Worm (Caenorhabditis elegans) whole organism, L3 larva: ENCODE measurements around the gene npr-40.
A peak's percentile ranks its signal among the peaks of the same experiment; 100 is the strongest.

Experiments used
- R02D3.7 ChIP-seq: fragments of 150-350 bp; optimal IDR thresholded peaks from 2 replicates; lab custom pipeline; 2014; ENCODE audit warnings: missing biosample characterization, missing genetic modification characterization
- ZK546.5 ChIP-seq: sonication (generic microtip); optimal IDR thresholded peaks from 2 replicates; lab custom pipeline; 2017; ENCODE audit warnings: missing biosample characterization, missing genetic modification characterization
- aly-2 ChIP-seq: fragments of 150-350 bp; optimal IDR thresholded peaks from 2 replicates; lab custom pipeline; 2014; ENCODE audit warnings: missing biosample characterization, missing genetic modification characterization
- ama-1 ChIP-seq: fragments of 150-350 bp; optimal IDR thresholded peaks from 2 replicates; lab custom pipeline; 2018
- ceh-16 ChIP-seq: sonication (generic microtip); optimal IDR thresholded peaks from 2 replicates; lab custom pipeline; 2017; ENCODE audit warnings: missing biosample characterization, missing genetic modification characterization
- daf-12 ChIP-seq: fragments of 150-350 bp; optimal IDR thresholded peaks from 2 replicates; lab custom pipeline; 2014; ENCODE audit warnings: missing biosample characterization, missing genetic modification reagents, missing genetic modification characterization
- egl-27 ChIP-seq: sonication (generic microtip); optimal IDR thresholded peaks from 4 replicates; lab custom pipeline; 2017; ENCODE audit warnings: missing biosample characterization, missing genetic modification reagents, missing genetic modification characterization
- egl-5 ChIP-seq: fragments of 150-350 bp; optimal IDR thresholded peaks from 2 replicates; lab custom pipeline; 2017; ENCODE audit warnings: missing biosample characterization, missing genetic modification reagents, missing genetic modification characterization, inconsistent platforms
- elt-2 ChIP-seq: sonication (generic microtip); optimal IDR thresholded peaks from 2 replicates; lab custom pipeline; 2016; ENCODE audit warnings: missing genetic modification reagents, mild to moderate bottlenecking, missing genetic modification characterization, missing compliant biosample characterization
- fkh-10 ChIP-seq: sonication (generic microtip); optimal IDR thresholded peaks from 2 replicates; lab custom pipeline; 2017; ENCODE audit warnings: missing biosample characterization, missing genetic modification reagents, missing genetic modification characterization
- fos-1 ChIP-seq: fragments of 150-350 bp; optimal IDR thresholded peaks from 2 replicates; lab custom pipeline; 2014; ENCODE audit warnings: missing biosample characterization, missing genetic modification characterization
- jun-1 ChIP-seq: fragments of 150-350 bp; optimal IDR thresholded peaks from 2 replicates; lab custom pipeline; 2014; ENCODE audit warnings: missing biosample characterization, missing genetic modification reagents, missing genetic modification characterization
- lin-39 ChIP-seq: fragments of 150-350 bp; optimal IDR thresholded peaks from 2 replicates; lab custom pipeline; 2018; ENCODE audit warnings: missing biosample characterization, missing genetic modification reagents, missing genetic modification characterization
- lsy-12 ChIP-seq: sonication (generic microtip); optimal IDR thresholded peaks from 2 replicates; lab custom pipeline; 2016; ENCODE audit warnings: mild to moderate bottlenecking, missing genetic modification characterization, missing compliant biosample characterization
- nfya-1 ChIP-seq: sonication (generic microtip); optimal IDR thresholded peaks from 2 replicates; lab custom pipeline; 2017; ENCODE audit warnings: missing genetic modification characterization, mild to moderate bottlenecking, missing compliant biosample characterization, antibody characterized with exemption, moderate library complexity; ENCODE audit not compliant: insufficient read depth
- nhr-11 ChIP-seq: fragments of 150-350 bp; optimal IDR thresholded peaks from 2 replicates; lab custom pipeline; 2014; ENCODE audit warnings: missing biosample characterization, missing genetic modification characterization
- nhr-23 ChIP-seq: fragments of 150-350 bp; optimal IDR thresholded peaks from 2 replicates; lab custom pipeline; 2014; ENCODE audit warnings: missing biosample characterization, missing genetic modification reagents, missing genetic modification characterization
- nhr-237 ChIP-seq: fragments of 150-350 bp; optimal IDR thresholded peaks from 2 replicates; lab custom pipeline; 2014; ENCODE audit warnings: missing biosample characterization, missing genetic modification characterization
- nhr-25 ChIP-seq: sonication (generic microtip); optimal IDR thresholded peaks from 2 replicates; lab custom pipeline; 2017; ENCODE audit warnings: missing biosample characterization, missing genetic modification characterization
- nhr-28 ChIP-seq: fragments of 150-350 bp; optimal IDR thresholded peaks from 2 replicates; lab custom pipeline; 2014; ENCODE audit warnings: missing biosample characterization, missing genetic modification characterization
- nhr-43 ChIP-seq: sonication (generic microtip); optimal IDR thresholded peaks from 2 replicates; lab custom pipeline; 2016; ENCODE audit warnings: mild to moderate bottlenecking, missing genetic modification characterization, missing compliant biosample characterization; ENCODE audit not compliant: poor library complexity, severe bottlenecking
- nhr-67 ChIP-seq: fragments of 150-350 bp; optimal IDR thresholded peaks from 2 replicates; lab custom pipeline; 2014; ENCODE audit warnings: missing biosample characterization, missing genetic modification characterization
- nhr-76 ChIP-seq: fragments of 150-350 bp; sonication (generic microtip); optimal IDR thresholded peaks from 5 replicates; lab custom pipeline; 2014; ENCODE audit warnings: missing biosample characterization, missing genetic modification characterization
- nhr-77 ChIP-seq: fragments of 150-350 bp; optimal IDR thresholded peaks from 2 replicates; lab custom pipeline; 2014; ENCODE audit warnings: missing biosample characterization, missing genetic modification characterization
- pha-4 ChIP-seq: fragments of 150-350 bp; optimal IDR thresholded peaks from 2 replicates; lab custom pipeline; 2014; ENCODE audit warnings: missing biosample characterization, missing genetic modification reagents, missing genetic modification characterization
- pqm-1 ChIP-seq: fragments of 150-350 bp; optimal IDR thresholded peaks from 2 replicates; lab custom pipeline; 2017; ENCODE audit warnings: missing biosample characterization, missing genetic modification characterization, inconsistent platforms
- tbx-2 ChIP-seq: sonication (generic microtip); optimal IDR thresholded peaks from 2 replicates; lab custom pipeline; 2016; ENCODE audit warnings: mild to moderate bottlenecking, missing genetic modification characterization, missing compliant biosample characterization

npr-40 gene

DNA sequence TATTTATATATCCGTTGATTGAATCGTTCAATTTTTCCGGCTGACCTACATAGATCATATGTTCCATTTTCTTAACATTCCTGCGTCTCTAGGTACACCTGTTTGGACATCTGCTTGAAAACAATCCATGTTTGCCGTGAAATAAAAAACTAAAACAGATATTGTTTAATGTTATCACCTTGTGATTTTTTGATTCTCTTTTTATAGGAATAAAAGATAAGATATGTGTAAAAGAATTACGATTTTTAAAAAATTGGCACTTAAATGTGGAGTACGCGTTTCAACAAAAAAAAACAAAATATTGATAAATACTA is 28.7 kb downstream of the npr-40 start:
- TF ChIP-seq fkh-10 (GFP tag; lab: Kevin White, UChicago) (no peak), aly-2 (tag; lab: Kevin White, UChicago) (no peak), nhr-23 (tag; lab: Kevin White, UChicago) (peak; percentile 76), nhr-11 (tag; lab: Kevin White, UChicago) (no peak), nhr-237 (tag; lab: Kevin White, UChicago) (no peak), tbx-2 (tag; lab: Kevin White, UChicago) (no peak), jun-1 (no peak), pha-4 (tag; lab: Kevin White, UChicago) (peak; percentile 3)
- TF ChIP-seq, all 47 proteins: peak for 2

DNA sequence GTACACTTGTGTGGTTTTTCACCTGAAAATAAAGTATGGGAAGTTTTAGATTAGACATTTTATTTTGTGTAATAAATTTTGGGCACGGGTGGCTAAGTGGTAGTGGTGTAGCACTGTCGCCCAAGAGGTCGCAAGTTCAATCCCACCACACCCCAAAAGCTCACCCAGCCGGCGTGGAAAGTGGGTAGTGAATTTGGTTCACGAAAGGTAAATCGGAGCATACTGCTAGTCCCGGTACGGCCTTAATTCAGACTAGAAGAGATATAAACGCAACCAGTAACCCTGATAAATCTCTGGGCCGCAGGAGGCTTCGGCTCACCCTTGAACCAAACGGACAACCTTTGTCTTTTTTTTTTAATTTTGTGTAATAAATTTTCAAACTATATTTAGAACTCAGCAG is 33.2 kb downstream of the npr-40 start:
- TF ChIP-seq jun-1 = no peak
- no peak for TF ChIP-seq fos-1 (tag; lab: Kevin White, UChicago)
- TF ChIP-seq elt-2 (tag; lab: Kevin White, UChicago) = no peak
- no peak for TF ChIP-seq nhr-28 (tag; lab: Kevin White, UChicago)
- TF ChIP-seq fkh-10 (GFP tag; lab: Kevin White, UChicago) = no peak
- no peak for TF ChIP-seq nfya-1 (tag; lab: Kevin White, UChicago)
- no peak for TF ChIP-seq egl-5
- TF ChIP-seq nhr-237 (tag; lab: Kevin White, UChicago) = no peak
- no peak for TF ChIP-seq lsy-12

DNA sequence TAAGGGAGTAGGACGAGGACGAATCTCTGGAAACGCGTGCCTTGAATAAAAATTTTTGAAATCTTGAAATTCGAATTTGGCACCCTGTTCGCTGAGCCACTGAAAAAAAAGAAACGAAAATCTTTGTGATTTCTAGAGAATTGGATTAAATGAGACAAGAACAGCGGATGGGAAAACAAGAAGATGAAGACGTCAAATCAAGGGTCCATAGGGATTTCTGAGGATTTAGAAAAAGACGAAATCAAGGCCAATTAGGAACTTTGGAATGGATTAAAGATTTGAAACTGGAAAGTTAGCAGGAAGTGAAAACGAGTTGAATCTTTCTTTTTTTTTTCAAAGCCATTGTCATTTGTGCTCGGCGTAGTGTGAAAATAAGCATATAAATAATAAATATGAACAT is 35.9 kb downstream of the npr-40 start, which contains the start of gene pag-3:
Gene pag-3, minus strand, starts transcription at position 101 of the 400 bp plus-strand sequence.
- no peak for TF ChIP-seq nhr-23 (tag; lab: Kevin White, UChicago)

DNA sequence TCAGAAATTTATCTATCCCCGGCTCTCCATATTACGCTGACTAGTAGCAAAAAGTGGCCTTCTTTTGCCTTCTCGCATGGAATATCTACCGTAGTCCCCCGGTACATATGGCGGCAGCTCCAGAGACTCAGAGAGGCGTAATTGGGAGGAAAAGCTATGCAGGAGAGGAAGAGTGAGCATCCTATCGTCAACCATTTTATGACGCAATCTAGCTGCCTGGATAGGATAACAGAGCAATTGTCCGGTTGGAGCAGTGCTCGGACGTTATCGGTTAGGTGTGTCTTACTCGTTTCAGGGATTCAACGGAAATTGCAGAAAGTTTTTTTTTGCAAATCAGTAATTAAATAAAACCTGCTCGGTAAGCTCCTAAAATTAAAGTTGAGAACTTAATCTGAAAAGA is 38.5 kb downstream of the npr-40 start:
- TF ChIP-seq jun-1 = no peak
- no peak for TF ChIP-seq fkh-10 (GFP tag; lab: Kevin White, UChicago)
- TF ChIP-seq nhr-11 (tag; lab: Kevin White, UChicago) = no peak

DNA sequence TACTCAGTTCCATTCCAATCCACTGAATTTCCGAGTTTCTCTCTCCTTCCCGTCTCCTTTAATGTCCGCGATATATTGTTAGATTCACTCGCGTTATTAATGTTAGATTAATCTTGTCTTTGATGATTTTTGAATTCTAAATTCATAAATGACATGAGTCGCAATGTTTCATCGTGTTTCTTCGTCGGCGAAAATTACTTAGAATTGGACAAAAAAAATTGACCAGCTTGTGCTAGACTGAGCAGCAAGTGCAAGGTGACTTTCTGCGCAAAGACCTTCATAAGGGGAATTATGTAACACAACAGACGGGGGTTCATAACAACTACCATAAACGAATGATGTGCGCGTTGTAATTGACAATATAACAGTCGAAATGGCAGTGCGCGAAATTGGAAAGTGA is 39.8 kb downstream of the npr-40 start:
- no peak for TF ChIP-seq nhr-77 (tag; lab: Kevin White, UChicago)
- no peak for TF ChIP-seq daf-12
- TF ChIP-seq, all 47 proteins: peak for 0

DNA sequence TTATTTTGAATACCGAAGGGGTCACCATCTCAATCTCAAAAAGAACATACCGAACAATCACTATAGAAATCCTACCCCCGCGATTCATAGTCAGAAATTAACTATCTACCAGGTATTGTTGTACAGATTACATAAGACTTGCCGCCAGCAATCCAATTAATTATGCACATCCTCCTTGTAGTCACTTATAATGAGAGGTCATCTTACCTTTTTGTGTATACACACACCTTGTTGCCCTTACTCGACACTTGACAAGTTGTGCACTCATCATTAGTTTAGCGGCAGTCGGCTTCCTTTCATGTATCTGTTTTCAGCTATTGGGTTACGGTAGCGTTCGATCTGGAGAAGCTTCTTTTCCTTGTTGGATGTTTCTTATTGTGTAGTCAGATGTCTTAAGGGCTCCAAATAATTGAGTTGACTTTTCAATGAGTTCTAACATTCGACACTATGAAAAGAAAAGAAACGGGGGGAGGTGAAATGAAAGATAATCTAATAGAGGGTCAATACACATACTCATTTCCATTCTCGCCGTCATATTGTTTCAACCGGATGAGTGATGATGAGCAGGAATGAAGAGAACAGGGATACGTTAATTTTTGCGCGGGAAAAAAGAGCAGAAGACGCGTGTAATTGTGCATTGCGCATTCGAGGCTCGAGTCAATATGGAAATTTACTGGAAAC is 40.9 kb downstream of the npr-40 start:
- no peak for TF ChIP-seq nhr-67 (tag; lab: Kevin White, UChicago)
- no peak for TF ChIP-seq nhr-77 (tag; lab: Kevin White, UChicago)
- no peak for TF ChIP-seq lin-39 (tag; lab: Kevin White, UChicago)
- no peak for TF ChIP-seq pqm-1 (tag; lab: Kevin White, UChicago)
- TF ChIP-seq nhr-76 (tag; lab: Kevin White, UChicago) = no peak

DNA sequence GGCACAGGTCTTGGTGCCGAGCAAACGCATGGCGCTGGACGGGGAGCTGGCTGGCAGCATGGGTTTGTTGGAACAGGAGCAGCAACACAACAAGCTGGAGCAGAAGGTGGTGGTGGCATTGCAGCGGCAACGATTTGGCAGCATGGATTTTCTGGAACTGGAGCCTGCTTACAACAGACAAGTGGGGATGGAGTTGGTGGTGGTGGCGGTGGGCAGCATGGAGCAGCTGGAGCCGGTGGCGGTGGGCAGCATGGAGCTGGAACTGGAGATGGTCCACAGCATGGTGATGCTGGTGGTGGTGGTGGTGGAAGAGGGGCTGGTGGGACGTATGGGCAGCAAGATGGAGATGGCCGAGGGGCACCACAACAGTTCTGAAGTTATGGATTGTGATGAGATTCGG is 42.2 kb downstream of the npr-40 start:
- TF ChIP-seq tbx-2 (tag; lab: Kevin White, UChicago) = no peak

DNA sequence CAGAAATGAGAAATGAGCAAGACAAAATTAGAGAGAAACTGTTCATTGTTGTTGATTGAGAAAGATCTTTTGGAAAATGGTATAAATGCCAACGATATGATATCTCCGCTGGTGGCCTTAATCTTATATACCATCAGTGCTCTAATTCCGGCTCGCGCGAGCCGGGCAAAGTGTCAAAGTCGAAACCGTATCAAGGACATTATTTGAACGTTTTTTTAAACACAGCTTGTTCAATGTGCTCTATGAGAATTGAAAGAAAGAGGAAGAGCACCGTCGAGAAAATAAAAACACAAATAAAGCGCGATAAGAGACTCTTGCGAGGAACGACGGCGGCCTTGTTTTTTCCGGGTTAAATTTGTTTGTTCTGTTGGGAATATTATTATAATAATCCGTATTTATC is 42.8 kb downstream of the npr-40 start, which contains the start of gene idpp-3:
Gene idpp-3, minus strand, starts transcription at position 101 of the 400 bp plus-strand sequence.
- TF ChIP-seq jun-1 = no peak
- TF ChIP-seq nhr-76 (tag; lab: Kevin White, UChicago) = no peak
- no peak for TF ChIP-seq nhr-25 (tag; lab: Kevin White, UChicago)
- TF ChIP-seq ZK546.5 = no peak
- TF ChIP-seq aly-2 (tag; lab: Kevin White, UChicago) = no peak
- TF ChIP-seq fos-1 (tag; lab: Kevin White, UChicago) = no peak
- TF ChIP-seq egl-27 = no peak
- TF ChIP-seq ceh-16 (tag; lab: Kevin White, UChicago) = no peak
- TF ChIP-seq daf-12 = no peak
- no peak for TF ChIP-seq nhr-237 (tag; lab: Kevin White, UChicago)
- TF ChIP-seq R02D3.7 = no peak
- no peak for TF ChIP-seq nhr-43
- no peak for TF ChIP-seq ama-1
- TF ChIP-seq, all 47 proteins: peak for 0
